Worm (Caenorhabditis elegans): Measurements from ENCODE around the gene cyp-29A4.

Gene cyp-29A4

DNA sequence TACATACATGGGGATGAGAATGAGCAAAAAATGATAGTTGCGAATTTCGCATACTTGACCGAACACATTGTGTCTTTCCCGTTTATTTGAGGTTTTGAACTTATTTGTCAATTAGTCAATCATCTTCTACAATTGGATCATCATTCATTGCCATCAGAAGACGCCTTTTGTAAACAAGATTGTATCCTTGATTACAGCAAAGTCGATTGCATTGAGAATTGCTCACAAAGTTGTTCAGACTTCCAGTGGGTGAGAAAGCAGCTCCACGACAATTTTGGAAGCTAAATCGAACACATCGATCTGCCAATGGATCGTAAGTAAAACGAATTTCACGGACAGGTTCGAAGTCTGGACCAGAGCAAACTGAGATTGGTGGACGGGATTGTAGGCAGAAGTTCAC, 25.7 kb downstream of the cyp-29A4 start:
- TF ChIP-seq rpc-1 (optimal IDR thresholded peaks at IDR 0.05): no peak
- no peak for TF ChIP-seq rpc-1 (tag; optimal IDR thresholded peaks at IDR 0.05)
- no peak for TF ChIP-seq C17E4.6 (GFP tag; IDR thresholded peaks at IDR 0.05)
- no peak for TF ChIP-seq nhr-27 (tag; optimal IDR thresholded peaks at IDR 0.05)
- TF ChIP-seq chd-7 (tag; optimal IDR thresholded peaks at IDR 0.05): no peak
- TF ChIP-seq cebp-2 (GFP tag; IDR thresholded peaks at IDR 0.05): no peak
- no peak for TF ChIP-seq ama-1 (optimal IDR thresholded peaks at IDR 0.05)
- no peak for TF ChIP-seq ama-1 (GFP tag; optimal IDR thresholded peaks at IDR 0.05)
- no peak for TF ChIP-seq lag-1 (GFP tag; IDR thresholded peaks at IDR 0.05)
- no peak for TF ChIP-seq nfya-1 (tag; optimal IDR thresholded peaks at IDR 0.05; ENCODE audit: borderline replicate concordance, insufficient read depth)
- no peak for TF ChIP-seq F57C9.4 (tag; optimal IDR thresholded peaks at IDR 0.05)
- no peak for TF ChIP-seq F57A8.1 (GFP tag; optimal IDR thresholded peaks at IDR 0.05)
- no peak for TF ChIP-seq ekl-4 (GFP tag; IDR thresholded peaks at IDR 0.05)
- TF ChIP-seq attf-3 (GFP tag; conservative IDR thresholded peaks at IDR 0.05): no peak
- TF ChIP-seq sptf-2 (GFP tag; optimal IDR thresholded peaks at IDR 0.05): no peak
- no peak for TF ChIP-seq hmg-1.2 (GFP tag; IDR thresholded peaks at IDR 0.05)
- TF ChIP-seq hlh-26 (GFP tag; conservative IDR thresholded peaks at IDR 0.05): no peak
- no peak for TF ChIP-seq rec-8 (tag; optimal IDR thresholded peaks at IDR 0.05)

- no peak for TF ChIP-seq aptf-3 (GFP tag; IDR thresholded peaks at IDR 0.05)
- no peak for TF ChIP-seq somi-1 (GFP tag; optimal IDR thresholded peaks at IDR 0.05)
- TF ChIP-seq F33H1.4 (GFP tag; IDR thresholded peaks at IDR 0.05): no peak
Observed at ce11 chrV:9685559-9685958, 31.0 kb downstream of the cyp-29A4 start, which contains the start of gene ZK287.4. Gene ZK287.4 (minus strand): TSS chrV:9685659.

DNA sequence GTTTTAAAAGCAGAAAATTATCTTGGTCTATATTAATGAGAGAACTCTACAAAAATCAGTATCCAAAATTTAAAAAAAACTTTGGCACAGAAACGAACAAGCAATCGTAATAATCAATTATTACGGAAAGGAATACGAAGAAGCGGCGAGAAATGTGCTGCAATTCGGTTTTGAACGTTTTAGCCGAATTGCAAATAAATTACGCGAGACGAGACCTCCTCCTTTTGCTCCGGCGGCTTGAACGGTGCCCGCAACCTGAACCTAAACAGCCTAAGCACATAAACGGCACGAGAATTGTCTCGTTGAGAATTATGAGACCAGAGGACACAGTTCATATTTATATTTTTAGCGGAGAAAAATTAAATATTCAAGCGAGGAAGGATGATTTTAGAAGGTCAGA, 34.8 kb downstream of the cyp-29A4 start:
- TF ChIP-seq ceh-79 (tag; optimal IDR thresholded peaks at IDR 0.05) (peak; percentile 71), B0336.3 (GFP tag; IDR thresholded peaks at IDR 0.05) (peak; percentile 84), C17E4.6 (GFP tag; IDR thresholded peaks at IDR 0.05) (peak; percentile 28; the same call in 1 of the 2 replicates), egl-44 (GFP tag; IDR thresholded peaks at IDR 0.05) (no peak), madf-6 (GFP tag; IDR thresholded peaks at IDR 0.05) (peak; percentile 67), ztf-18 (tag; optimal IDR thresholded peaks at IDR 0.05) (no peak), ekl-4 (GFP tag; IDR thresholded peaks at IDR 0.05) (peak; percentile 64; the same call in 1 of the 2 replicates), ceh-91 (GFP tag; IDR thresholded peaks at IDR 0.05) (peak; percentile 17; the same call in 1 of the 2 replicates), lin-26 (GFP tag; IDR thresholded peaks at IDR 0.05) (0 out of 2 replicates have a peak, but pooled peaks have one; percentile 28), let-607 (tag; optimal IDR thresholded peaks at IDR 0.05) (peak in 1 of 2 experiments; percentile 1), attf-6 (GFP tag; IDR thresholded peaks at IDR 0.05) (peak; percentile 55), ztf-3 (GFP tag; optimal IDR thresholded peaks at IDR 0.05) (no peak), hmg-1.2 (GFP tag; IDR thresholded peaks at IDR 0.05) (peak; percentile 24; the same call in 1 of the 2 replicates), rcor-1 (GFP tag; IDR thresholded peaks at IDR 0.05) (peak; percentile 25; the same call in 1 of the 2 replicates), ztf-25 (GFP tag; IDR thresholded peaks at IDR 0.05) (0 out of 2 replicates have a peak, but pooled peaks have one; percentile 37), pbrm-1 (GFP tag; IDR thresholded peaks at IDR 0.05) (0 out of 2 replicates have a peak, but pooled peaks have one; percentile 28), tbx-9 (tag; optimal IDR thresholded peaks at IDR 0.05; ENCODE audit: borderline replicate concordance) (no peak), sdz-38 (tag; optimal IDR thresholded peaks at IDR 0.05) (no peak), mcd-1 (GFP tag; IDR thresholded peaks at IDR 0.05) (no peak), F49E8.2 (tag; optimal IDR thresholded peaks at IDR 0.05; ENCODE audit: insufficient read depth) (peak; percentile 45), F52B5.7 (tag; optimal IDR thresholded peaks at IDR 0.05) (peak; percentile 57), athp-1 (tag; optimal IDR thresholded peaks at IDR 0.05) (peak; percentile 36), bed-2 (GFP tag; IDR thresholded peaks at IDR 0.05) (no peak), hsf-1 (GFP tag; IDR thresholded peaks at IDR 0.05) (peak; percentile 44; the same call in 1 of the 2 replicates), madf-8 (GFP tag; conservative IDR thresholded peaks at IDR 0.05) (no peak), T26A5.8 (tag; optimal IDR thresholded peaks at IDR 0.05) (no peak), F10E7.11 (tag; optimal IDR thresholded peaks at IDR 0.05) (no peak), zim-3 (tag; optimal IDR thresholded peaks at IDR 0.05) (no peak), Y79H2A.3 (GFP tag; conservative IDR thresholded peaks at IDR 0.05) (peak; percentile 83; the same call in 1 of the 2 replicates)

Data from whole organism, young adult.